Worm (Caenorhabditis elegans) whole organism, young adult: ENCODE measurements around the gene H12I19.115.

ENCODE experiments used
- K11D2.4 ChIP-seq: fragments of 200-800 bp; sonication (Bioruptor generic); IDR thresholded peaks from 2 replicates; pipeline ENCODE4 v1.3.6; 2022; ENCODE audit warnings: missing genetic modification reagents, missing genetic modification characterization, missing compliant biosample characterization
- unc-62 ChIP-seq: fragments of 150-350 bp; optimal IDR thresholded peaks from 2 replicates; lab custom pipeline; 2014; ENCODE audit warnings: missing biosample characterization, missing genetic modification reagents, missing genetic modification characterization

DNA sequence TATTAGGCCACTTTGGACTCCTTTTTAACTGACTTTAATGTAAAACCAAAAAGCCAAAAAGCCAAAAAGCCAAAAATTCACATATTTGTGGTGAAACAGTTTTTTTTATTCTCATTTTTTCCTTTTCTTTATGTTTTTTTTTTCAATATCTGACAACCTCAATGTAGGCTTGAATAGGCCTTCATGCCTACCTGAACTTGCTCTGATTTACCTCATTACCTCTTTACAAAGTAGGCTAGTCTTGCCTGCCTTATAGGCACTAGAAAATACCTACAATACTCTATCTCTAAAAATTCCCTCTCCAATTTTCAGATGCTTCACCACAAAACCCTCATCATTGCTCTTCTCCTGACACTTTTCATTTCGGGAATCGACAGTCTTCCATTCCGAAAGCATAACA, 21.4 kb downstream of the H12I19.115 start, which contains the start of gene ins-34:
- TF ChIP-seq unc-62 (GFP tag; lab: Kevin White, UChicago) (no peak), K11D2.4 (GFP tag; lab: Robert Waterston, UW) (no peak)
